Fruit fly (Drosophila melanogaster): ENCODE results near the gene Sema1a.
A peak's percentile ranks its signal among the peaks of the same experiment; 100 is the strongest.

Sema1a gene

dm6 chr2L:8514748-8515147, 27.2 kb upstream of the Sema1a start, which contains the start of the genes CG13097 and PIG-U (continued):
- peak; percentile 88 for TF ChIP-seq gem (tag; optimal IDR thresholded peaks at IDR 0.05)
- peak; percentile 25 for TF ChIP-seq repo (GFP tag; optimal IDR thresholded peaks at IDR 0.05)
- TF ChIP-seq kay (GFP tag; optimal IDR thresholded peaks at IDR 0.05) = peak; percentile 69
- peak; percentile 55; the same call in 1 of the 2 replicates for TF ChIP-seq bowl (GFP tag; IDR thresholded peaks at IDR 0.05)
- TF ChIP-seq CG43689 (GFP tag; IDR thresholded peaks at IDR 0.05) = no peak
- TF ChIP-seq CG6272 (GFP tag; IDR thresholded peaks at IDR 0.05) = peak; percentile 74
- TF ChIP-seq rib (GFP tag; IDR thresholded peaks at IDR 0.05) = peak; percentile 68
- TF ChIP-seq MTF-1 (GFP tag; optimal IDR thresholded peaks at IDR 0.05; ENCODE audit: borderline replicate concordance) = no peak
- TF ChIP-seq fd64A (GFP tag; optimal IDR thresholded peaks at IDR 0.05) = peak; percentile 31
- peak; percentile 65 for TF ChIP-seq CG6683 (GFP tag; optimal IDR thresholded peaks at IDR 0.05)
- peak; percentile 74 for TF ChIP-seq Six4 (GFP tag; optimal IDR thresholded peaks at IDR 0.05)
- peak; percentile 66 for TF ChIP-seq scrt (GFP tag; optimal IDR thresholded peaks at IDR 0.05)
- TF ChIP-seq CG11093 (GFP tag; IDR thresholded peaks at IDR 0.05) = no peak
- no peak for TF ChIP-seq ab (GFP tag; optimal IDR thresholded peaks at IDR 0.05)
- TF ChIP-seq Hr51 (GFP tag; optimal IDR thresholded peaks at IDR 0.05) = peak; percentile 66 to 76
- TF ChIP-seq CG18764 (GFP tag; optimal IDR thresholded peaks at IDR 0.05) = peak; percentile 76
- TF ChIP-seq sc (optimal IDR thresholded peaks at IDR 0.05) = no peak
- TF ChIP-seq sc (GFP tag; optimal IDR thresholded peaks at IDR 0.05) = no peak
- TF ChIP-seq Nf-YA (GFP tag; IDR thresholded peaks at IDR 0.05) = peak; percentile 68; the same call in 1 of the 2 replicates
- peak; percentile 97 for TF ChIP-seq sens (GFP tag)
- TF ChIP-seq Fer3 (tag; optimal IDR thresholded peaks at IDR 0.05) = peak; percentile 77
- peak; percentile 67 for TF ChIP-seq CG12744 (GFP tag; optimal IDR thresholded peaks at IDR 0.05)
- TF ChIP-seq Hmr (GFP tag; optimal IDR thresholded peaks at IDR 0.05) = no peak
- peak; percentile 55 for TF ChIP-seq stc (GFP tag; IDR thresholded peaks at IDR 0.05)
- TF ChIP-seq CG1792 (GFP tag; optimal IDR thresholded peaks at IDR 0.05) = peak; percentile 55
- TF ChIP-seq D19B (GFP tag; optimal IDR thresholded peaks at IDR 0.05) = peak; percentile 46
- TF ChIP-seq Asciz (GFP tag; optimal IDR thresholded peaks at IDR 0.05) = no peak
- TF ChIP-seq CG3163 (GFP tag; optimal IDR thresholded peaks at IDR 0.05) = peak; percentile 36
- TF ChIP-seq CG3065 (GFP tag; optimal IDR thresholded peaks at IDR 0.05) = peak; percentile 53
- peak; percentile 76 for TF ChIP-seq Fer2 (tag; optimal IDR thresholded peaks at IDR 0.05)
- TF ChIP-seq dpn (GFP tag; optimal IDR thresholded peaks at IDR 0.05) = peak; percentile 83 to 89
- TF ChIP-seq az2 (GFP tag; optimal IDR thresholded peaks at IDR 0.05) = peak; percentile 84
- peak; percentile 77 to 79 for TF ChIP-seq Pdp1 (GFP tag; optimal IDR thresholded peaks at IDR 0.05)
- TF ChIP-seq fu2 (GFP tag; optimal IDR thresholded peaks at IDR 0.05) = peak; percentile 59
- TF ChIP-seq salm (tag; optimal IDR thresholded peaks at IDR 0.05) = peak; percentile 34
- no peak for TF ChIP-seq CG8359 (GFP tag; optimal IDR thresholded peaks at IDR 0.05; ENCODE audit: borderline replicate concordance)
- TF ChIP-seq CG8944 (GFP tag; optimal IDR thresholded peaks at IDR 0.05) = peak; percentile 75
- no peak for TF ChIP-seq toy (GFP tag; IDR thresholded peaks at IDR 0.05)
- peak; percentile 81 for TF ChIP-seq bbx (GFP tag; IDR thresholded peaks at IDR 0.05; ENCODE audit: partially characterized antibody)
- no peak for TF ChIP-seq CG6854 (GFP tag; optimal IDR thresholded peaks at IDR 0.05)
- no peak for TF ChIP-seq wek (GFP tag; optimal IDR thresholded peaks at IDR 0.05)
- peak; percentile 78 for TF ChIP-seq CG32772 (GFP tag; IDR thresholded peaks at IDR 0.05)
- TF ChIP-seq Atf3 (GFP tag; optimal IDR thresholded peaks at IDR 0.05) = peak; percentile 56
- peak; percentile 24 for TF ChIP-seq org-1 (GFP tag; optimal IDR thresholded peaks at IDR 0.05)
- TF ChIP-seq mirr (GFP tag; optimal IDR thresholded peaks at IDR 0.05) = peak; percentile 23
- peak; percentile 69 for TF ChIP-seq CG8924 (tag; optimal IDR thresholded peaks at IDR 0.05)
- peak; percentile 69 for TF ChIP-seq CG7786 (GFP tag; optimal IDR thresholded peaks at IDR 0.05)
- no peak for TF ChIP-seq CG4707 (GFP tag; optimal IDR thresholded peaks at IDR 0.05)
- peak; percentile 58 for TF ChIP-seq CG4730 (GFP tag; IDR thresholded peaks at IDR 0.05)
- TF ChIP-seq Doc2 (GFP tag; IDR thresholded peaks at IDR 0.05) = no peak
- peak; percentile 84 for TF ChIP-seq vvl (GFP tag; IDR thresholded peaks at IDR 0.05)

Data from whole organism, embryonic.